Fruit fly (Drosophila melanogaster): ENCODE measurements around the gene Ms.

Gene Ms

DNA sequence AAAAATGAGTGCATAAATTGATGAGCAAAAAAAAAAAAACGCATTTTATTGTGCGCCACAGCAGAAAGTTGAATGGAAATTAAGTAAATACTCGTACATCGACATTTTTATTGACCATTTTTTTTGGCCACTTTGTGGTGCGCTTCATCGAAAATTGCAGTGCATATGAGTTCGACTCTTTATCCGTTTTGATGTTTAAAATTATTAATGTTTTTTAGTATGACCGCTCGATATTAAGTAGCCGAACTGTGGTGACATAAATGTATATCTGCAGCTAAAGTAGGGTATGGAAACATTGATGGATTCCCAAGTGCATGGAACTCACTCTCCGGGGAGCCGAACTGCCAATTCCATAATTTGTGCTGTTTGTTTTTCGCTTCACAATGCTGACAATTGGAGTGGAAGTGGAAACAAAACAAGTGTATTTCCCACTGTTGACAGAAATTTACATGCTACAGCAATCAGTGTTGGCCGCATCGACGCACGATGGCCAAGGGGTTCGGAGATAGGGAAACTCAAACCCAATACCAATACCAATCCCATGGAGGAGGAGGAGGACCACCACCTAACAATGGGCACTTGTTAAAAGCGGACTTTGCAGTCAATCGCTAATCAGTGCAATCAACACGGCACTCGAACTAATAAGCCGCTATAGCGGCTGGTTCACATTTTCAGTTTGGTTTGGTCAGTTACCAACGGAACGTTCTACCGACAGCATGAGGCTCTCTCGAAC lies 51.0 kb downstream of the Ms start, which contains the start of gene CG13616:
TSS of gene CG13616 (plus strand) at position 683 of the 733 bp plus-strand sequence.
- TF ChIP-seq Snoo (tag; optimal IDR thresholded peaks at IDR 0.05) (no peak), EcR (GFP tag; optimal IDR thresholded peaks at IDR 0.05) (no peak), CG13204 (GFP tag; optimal IDR thresholded peaks at IDR 0.05) (no peak), D1 (tag; optimal IDR thresholded peaks at IDR 0.05) (no peak), CG14655 (GFP tag; optimal IDR thresholded peaks at IDR 0.05) (no peak), CG15710 (tag; optimal IDR thresholded peaks at IDR 0.05) (no peak), fd96Ca (GFP tag; IDR thresholded peaks at IDR 0.05) (no peak)
